Worm (Caenorhabditis elegans) whole organism, young adult: Measurements from ENCODE around the gene srt-42.

ENCODE experiments used
- F33H1.4 ChIP-seq: fragments of 200-800 bp; sonication (Bioruptor generic); IDR thresholded peaks from 2 replicates; pipeline ENCODE4 v1.3.6; 2022; ENCODE audit warnings: missing genetic modification reagents, missing genetic modification characterization, missing compliant biosample characterization
- aptf-3 ChIP-seq: fragments of 200-800 bp; sonication (Bioruptor generic); IDR thresholded peaks from 2 replicates; pipeline ENCODE4 v1.3.6; 2022; ENCODE audit warnings: missing genetic modification characterization, missing compliant biosample characterization
- hsf-1 ChIP-seq: fragments of 200-800 bp; sonication (Bioruptor generic); IDR thresholded peaks from 2 replicates; pipeline ENCODE4 v1.3.6; 2022; ENCODE audit warnings: missing genetic modification reagents, missing genetic modification characterization, missing compliant biosample characterization
- madf-10 ChIP-seq: sonication (generic microtip); optimal IDR thresholded peaks from 2 replicates; lab custom pipeline; 2016; ENCODE audit warnings: mild to moderate bottlenecking, missing genetic modification characterization, missing compliant biosample characterization
- sea-2 ChIP-seq: fragments of 200-800 bp; sonication (Bioruptor generic); IDR thresholded peaks from 2 replicates; pipeline ENCODE4 v1.3.6; 2022; ENCODE audit warnings: missing genetic modification characterization, missing compliant biosample characterization
- unc-62 ChIP-seq: fragments of 150-350 bp; optimal IDR thresholded peaks from 2 replicates; lab custom pipeline; 2014; ENCODE audit warnings: missing biosample characterization, missing genetic modification reagents, missing genetic modification characterization

ce11 chrV:1820016-1820415 lies 12.8 kb downstream of the srt-42 start:
- no peak for TF ChIP-seq aptf-3 (GFP tag; lab: Robert Waterston, UW)
- no peak for TF ChIP-seq sea-2 (GFP tag; lab: Robert Waterston, UW)
- TF ChIP-seq unc-62 (GFP tag; lab: Kevin White, UChicago) = no peak
- TF ChIP-seq madf-10 = no peak
- TF ChIP-seq F33H1.4 (GFP tag; lab: Robert Waterston, UW) = no peak
- no peak for TF ChIP-seq hsf-1
